Worm (Caenorhabditis elegans) whole organism, young adult: ENCODE results near the gene nhr-218.

Experiments used
- lsy-27 ChIP-seq: sonication (generic microtip); optimal IDR thresholded peaks from 2 replicates; lab custom pipeline; 2017; ENCODE audit warnings: missing genetic modification characterization, mild to moderate bottlenecking, missing compliant biosample characterization, antibody characterized with exemption, missing genotype, borderline replicate concordance; ENCODE audit not compliant: insufficient read depth
- nhr-27 ChIP-seq: fragments of 200-800 bp; sonication (Bioruptor generic); optimal IDR thresholded peaks from 2 replicates; lab custom pipeline; 2018; ENCODE audit warnings: mild to moderate bottlenecking, missing genetic modification characterization, moderate library complexity, missing compliant biosample characterization

DNA sequence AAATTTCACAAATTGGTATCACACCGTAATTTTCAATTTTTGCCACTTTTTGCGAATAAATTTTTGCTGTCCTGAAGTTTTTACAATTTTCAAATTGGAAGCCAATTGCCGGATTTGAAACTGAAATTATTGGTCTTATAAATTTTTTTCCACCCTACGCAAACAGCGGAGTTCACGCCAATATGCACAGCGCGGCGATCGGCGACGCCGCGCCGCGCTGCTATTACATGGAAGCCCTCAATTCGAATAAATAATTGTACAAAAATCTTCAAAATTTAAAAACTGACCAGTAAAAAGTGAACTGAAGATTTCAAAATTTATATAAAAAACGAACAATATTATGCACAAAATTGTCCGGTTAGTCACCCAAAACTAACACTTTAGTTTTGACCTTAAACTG lies 41.6 kb downstream of the nhr-218 start:
- TF ChIP-seq lsy-27 (tag; lab: Kevin White, UChicago) (no peak), nhr-27 (tag; lab: Kevin White, UChicago) (no peak)
